Worm (Caenorhabditis elegans): Measurements from ENCODE around the gene F55B11.7.
"Not testable (repeated sequence)": the region's sequence is repeated elsewhere in the genome, so short reads cannot be mapped to it uniquely, and the experiment has no call there.

Gene F55B11.7

DNA sequence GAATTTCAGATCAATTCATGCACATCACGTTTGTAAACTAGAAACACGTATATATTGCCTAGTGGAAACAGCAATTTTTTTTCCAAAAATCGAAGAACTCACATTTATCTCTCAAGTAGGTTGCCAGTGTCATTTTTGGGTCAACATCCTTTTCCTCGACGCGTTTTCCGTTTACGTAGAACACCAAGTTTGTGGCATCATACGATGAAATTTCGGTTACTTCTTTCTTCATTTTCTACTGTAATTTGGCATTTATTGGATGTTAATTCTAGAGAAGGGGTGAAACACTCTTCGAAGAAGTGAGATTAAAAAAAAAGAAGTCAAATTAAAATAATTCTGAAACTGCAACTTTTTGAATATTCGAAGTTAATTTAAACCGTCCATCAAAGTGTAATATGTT is 9.2 kb downstream of the F55B11.7 start, which contains the start of gene xdh-1:
Gene xdh-1 (minus strand): TSS at position 240 of the 400 bp plus-strand sequence.
- no peak for TF ChIP-seq unc-62 (GFP tag; optimal IDR thresholded peaks at IDR 0.05)

DNA sequence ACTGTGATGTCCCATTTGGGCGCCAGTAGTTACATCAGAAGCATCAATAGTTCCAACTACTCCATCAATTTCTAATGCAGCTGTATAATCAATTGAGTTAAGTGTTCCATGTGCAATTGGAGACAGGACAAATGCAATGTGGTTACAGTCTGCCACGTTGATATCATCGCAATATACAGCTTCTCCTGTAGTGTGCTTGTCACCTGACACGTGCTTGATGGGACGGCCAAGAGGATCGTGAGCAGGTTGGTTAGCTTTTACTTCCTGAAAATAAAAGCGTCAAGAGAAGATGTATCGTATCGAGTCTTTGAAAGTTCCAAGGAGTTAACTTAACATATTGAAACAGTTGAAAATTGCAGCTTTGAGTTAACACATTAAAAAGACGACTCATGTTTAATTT is 13.3 kb downstream of the F55B11.7 start:
- TF ChIP-seq unc-62 (GFP tag; optimal IDR thresholded peaks at IDR 0.05) = no peak

DNA sequence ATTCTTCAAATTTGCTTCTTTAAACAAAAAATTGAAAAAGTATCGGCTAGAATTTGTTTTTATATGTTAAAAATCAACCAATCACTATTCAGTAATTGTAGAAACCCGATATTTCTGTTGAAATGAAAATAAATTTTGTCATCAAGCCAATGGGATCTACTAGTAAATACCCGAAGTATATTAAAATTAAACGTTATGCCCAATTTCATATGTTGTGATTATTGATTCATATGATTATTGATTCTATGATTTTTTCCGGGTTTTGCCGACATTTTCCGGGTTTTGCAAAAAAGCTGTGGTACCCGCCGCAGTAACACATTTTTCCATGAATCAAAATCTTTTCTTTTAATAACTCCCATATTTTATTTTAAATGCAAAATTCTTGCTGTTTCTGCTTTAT is 26.3 kb downstream of the F55B11.7 start:
- TF ChIP-seq unc-62 (GFP tag; optimal IDR thresholded peaks at IDR 0.05) = no peak

DNA sequence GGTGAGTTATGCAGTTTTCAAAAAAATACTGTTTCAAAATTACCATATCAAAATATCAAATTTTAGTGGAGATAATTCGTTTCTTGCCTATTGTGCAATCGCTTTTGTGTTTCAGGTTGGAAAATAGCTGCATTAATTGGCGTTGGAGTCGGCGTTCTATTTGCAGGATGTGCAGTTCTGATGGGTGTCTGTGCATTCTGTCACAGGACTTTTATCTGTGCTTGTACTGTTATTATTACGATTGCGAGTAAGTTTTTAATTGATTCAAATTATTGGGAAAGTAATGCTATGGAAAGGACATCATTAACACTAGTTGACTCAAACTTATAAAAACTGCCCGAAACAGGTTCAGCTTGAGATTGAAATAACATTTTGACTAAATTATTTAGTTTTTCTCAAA is 27.0 kb downstream of the F55B11.7 start:
- no peak for TF ChIP-seq unc-62 (GFP tag; optimal IDR thresholded peaks at IDR 0.05)

DNA sequence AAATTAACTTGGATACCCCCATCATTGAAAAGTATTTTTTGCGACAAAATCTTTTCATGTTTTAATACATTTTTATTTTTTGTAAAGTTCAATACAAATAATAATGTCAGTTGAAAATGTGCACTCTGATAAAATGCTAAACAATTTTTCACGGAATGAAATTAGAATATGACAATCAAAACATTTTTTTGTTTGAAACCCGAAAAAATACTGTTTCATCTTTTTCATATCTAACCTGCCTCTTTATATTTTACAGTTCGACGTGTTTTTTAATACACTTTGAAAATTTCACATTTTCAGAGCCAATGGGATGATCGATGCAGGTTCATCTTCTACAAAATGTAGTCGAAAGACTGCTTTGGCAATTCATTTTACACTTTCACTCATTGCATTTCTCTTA is 28.0 kb downstream of the F55B11.7 start, which contains the start of gene clc-8:
Gene clc-8 (plus strand): TSS at position 301 of the 400 bp plus-strand sequence.
- no peak for TF ChIP-seq unc-62 (GFP tag; optimal IDR thresholded peaks at IDR 0.05)

DNA sequence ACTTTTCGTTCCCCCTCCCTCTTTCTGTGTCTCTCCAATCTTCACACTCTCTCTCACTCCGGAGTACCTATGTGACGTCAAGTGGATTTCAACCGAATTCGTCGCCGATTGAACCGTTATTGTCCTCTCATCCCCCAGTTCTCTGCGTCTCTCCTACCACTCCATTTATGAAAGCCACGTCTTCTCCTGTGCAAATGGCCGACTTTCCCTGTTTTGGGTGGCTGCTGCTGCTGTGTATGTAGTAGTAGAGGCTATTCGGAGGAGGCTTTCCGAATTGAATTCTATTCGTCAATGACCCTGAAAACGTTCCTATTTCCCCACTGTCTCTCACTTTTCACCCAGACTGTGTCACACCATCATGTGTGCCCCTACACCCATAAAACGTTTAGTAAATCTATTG is 30.1 kb downstream of the F55B11.7 start:
- no peak for TF ChIP-seq unc-62 (GFP tag; optimal IDR thresholded peaks at IDR 0.05)

DNA sequence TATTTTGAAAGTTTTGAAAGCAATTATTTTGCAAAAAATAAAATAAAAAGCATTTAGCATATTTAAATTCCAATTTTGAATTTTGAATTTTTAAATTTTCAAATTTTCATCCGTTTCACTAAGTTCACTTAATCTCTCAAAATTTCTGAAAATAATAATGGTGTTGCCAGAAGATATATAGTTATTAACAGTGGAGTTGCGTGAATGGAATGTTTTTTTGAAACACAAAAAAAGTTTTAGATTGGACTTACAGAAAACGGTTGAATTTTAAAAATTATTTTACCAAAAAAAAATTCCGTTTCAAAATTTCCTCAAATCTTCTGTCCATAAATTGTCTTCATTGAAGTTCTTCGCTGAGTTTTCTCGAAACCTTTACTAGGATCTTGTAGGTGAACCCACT is 30.6 kb downstream of the F55B11.7 start:
- TF ChIP-seq unc-62 (GFP tag; optimal IDR thresholded peaks at IDR 0.05) = no peak

DNA sequence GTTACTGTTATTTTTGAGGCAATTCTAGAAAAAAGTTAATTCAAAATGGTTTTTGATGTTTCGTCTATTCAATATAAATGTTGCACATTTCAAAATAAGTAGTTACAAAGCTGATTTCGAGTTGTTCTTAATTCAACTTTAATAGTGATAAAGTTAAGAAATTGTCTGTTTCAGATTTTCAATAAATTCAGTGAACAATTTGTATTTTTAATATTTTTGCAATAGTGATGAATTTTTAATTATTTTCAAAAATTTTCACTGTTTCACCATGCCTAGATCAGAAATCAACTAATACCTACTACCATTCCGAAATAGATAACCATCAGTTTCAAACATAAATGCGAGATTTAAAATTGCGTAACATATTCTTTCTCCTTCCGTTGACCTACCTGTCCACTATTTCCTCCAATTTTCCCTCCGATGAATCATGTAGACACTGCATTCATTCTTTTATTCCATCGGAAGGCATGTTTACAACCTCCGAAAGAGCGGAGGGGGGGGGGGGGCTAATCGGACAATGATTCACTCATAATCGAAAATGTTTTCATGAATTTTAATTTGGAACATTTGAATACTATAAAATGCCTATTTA is 31.7 kb downstream of the F55B11.7 start:
- no peak for TF ChIP-seq unc-62 (GFP tag; optimal IDR thresholded peaks at IDR 0.05)

DNA sequence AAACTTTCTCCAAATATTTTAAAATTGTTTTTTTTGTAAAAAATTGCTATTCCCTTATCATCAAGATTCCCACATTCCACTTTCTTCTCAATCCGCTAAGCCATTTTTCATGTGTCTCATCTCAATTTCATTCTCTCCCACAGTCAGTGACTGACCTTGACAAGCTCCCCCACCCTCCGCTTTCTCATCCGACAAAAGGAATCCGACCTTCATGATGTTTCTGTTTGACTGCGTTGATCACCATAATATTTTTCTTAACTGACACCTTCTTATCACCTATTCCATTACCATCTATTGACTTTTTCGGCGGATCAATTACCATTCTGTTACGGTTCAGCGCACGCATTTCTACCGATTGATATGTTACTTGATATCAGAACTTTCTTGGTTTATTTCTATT is 32.8 kb downstream of the F55B11.7 start:
- TF ChIP-seq unc-62 (GFP tag; optimal IDR thresholded peaks at IDR 0.05) = no peak

DNA sequence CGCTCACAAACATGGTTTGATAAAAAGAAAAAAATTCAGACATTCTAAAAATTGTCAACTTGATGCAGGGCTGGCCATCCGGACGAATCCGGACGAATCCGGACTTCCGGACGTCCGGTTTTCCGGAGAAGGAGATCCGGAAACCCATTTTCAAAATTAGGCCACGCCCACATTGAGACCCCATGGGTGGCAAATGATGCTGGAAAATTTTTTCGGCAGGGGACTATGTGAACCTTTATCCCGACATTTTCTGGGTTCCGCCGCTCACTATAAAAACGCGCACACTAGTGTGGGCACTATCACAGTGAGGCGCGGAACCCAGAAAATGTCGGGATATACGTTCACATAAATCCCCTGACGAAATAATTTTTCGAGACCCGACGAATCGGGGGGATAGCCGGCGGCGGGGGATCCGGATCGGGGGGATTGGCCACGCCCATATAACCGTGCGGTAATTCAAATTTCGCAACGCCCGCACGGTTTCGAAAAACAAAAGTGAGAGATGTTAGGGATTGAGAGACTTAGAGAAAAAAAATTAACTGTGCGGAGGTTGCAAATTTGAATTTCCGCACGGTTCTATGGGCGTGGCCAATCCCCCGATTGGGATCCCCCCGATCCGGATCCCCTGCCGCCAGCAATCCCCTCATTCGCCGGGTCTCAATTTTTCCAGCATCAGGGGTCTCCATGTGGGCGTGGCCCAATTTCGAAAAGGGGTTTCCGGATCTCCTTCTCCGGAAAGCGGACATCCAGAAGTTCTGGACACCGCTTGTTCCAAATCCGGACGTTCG is 33.9 kb downstream of the F55B11.7 start:
- TF ChIP-seq unc-62 (GFP tag; optimal IDR thresholded peaks at IDR 0.05) = no peak

DNA sequence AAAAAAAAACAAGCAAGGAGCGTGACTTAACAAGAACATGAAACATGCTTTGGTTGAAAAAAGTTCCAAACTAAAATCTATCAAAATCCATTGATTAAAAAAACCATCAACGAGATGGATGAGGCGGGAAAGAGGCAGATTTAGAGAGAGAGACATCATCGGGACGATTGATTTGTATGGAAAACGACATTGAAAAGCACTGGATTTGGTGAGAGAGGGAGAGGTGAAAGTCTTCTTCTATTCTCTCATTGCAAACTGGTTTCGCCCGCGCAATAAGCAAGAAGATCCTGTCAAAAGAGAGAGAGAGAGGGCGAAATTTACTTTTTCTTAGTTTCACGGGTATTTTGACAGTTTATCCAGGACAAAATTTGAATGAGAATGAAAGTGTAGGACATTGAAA is 36.7 kb downstream of the F55B11.7 start:
- no peak for TF ChIP-seq unc-62 (GFP tag; optimal IDR thresholded peaks at IDR 0.05)

DNA sequence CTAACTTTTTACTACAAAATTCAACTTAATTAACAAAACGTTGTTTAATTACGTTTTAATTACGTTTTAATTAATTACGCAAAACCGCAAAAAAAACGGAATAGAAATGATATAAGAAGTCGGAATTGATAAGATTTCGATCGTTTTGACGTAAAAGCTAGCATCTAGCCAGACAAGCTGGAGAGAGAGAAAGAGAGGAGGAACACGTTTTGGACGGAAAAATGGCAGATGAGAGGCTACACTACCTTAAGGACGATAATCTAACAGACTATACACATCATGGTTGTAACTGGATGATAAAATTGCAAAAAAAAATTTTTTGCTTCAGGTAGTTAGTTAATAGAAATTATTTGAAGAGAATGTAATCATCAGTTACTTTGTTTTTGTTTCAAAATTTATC is 37.6 kb downstream of the F55B11.7 start:
- TF ChIP-seq unc-62 (GFP tag; optimal IDR thresholded peaks at IDR 0.05) = no peak

DNA sequence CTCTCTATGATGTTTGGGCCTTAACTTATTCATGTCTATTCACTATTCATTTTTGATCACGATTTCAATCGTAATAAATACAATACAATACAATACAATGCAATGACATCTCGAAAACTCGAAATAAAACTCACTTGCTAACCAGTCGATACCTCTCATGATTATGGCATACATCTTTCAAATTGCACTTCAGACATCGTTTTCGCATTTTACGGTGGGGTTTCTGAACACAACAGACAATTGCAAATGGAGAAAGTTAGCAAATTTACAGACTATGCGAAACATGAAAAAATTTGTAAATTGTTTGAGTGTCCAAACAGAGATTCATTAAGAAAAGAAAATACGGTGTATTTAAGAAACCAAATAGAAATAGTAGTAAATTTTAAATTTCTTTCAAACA is 38.4 kb downstream of the F55B11.7 start, which contains the start of gene paqr-3:
Gene paqr-3 (minus strand): TSS at position 210 of the 400 bp plus-strand sequence.
- TF ChIP-seq unc-62 (GFP tag; optimal IDR thresholded peaks at IDR 0.05) = no peak

DNA sequence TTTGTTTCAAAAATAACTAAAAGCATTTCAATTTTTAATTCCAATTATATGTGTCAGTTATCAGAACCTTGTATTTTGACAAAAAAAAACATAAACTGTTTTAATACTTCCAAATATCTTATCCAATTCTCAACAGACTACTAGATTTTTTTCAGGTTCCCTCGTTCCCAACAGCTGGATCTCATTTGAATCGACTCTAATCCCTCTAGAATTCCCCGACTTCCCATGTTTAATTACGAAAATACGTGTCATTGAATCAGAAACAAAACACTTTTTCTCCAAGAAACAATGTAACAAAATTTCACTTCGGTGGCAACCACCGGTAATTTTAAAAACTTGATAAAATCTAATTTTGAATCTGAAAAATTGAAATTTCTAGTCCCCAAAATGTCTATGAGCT is 42.6 kb downstream of the F55B11.7 start:
- TF ChIP-seq unc-62 (GFP tag; optimal IDR thresholded peaks at IDR 0.05) = no peak

DNA sequence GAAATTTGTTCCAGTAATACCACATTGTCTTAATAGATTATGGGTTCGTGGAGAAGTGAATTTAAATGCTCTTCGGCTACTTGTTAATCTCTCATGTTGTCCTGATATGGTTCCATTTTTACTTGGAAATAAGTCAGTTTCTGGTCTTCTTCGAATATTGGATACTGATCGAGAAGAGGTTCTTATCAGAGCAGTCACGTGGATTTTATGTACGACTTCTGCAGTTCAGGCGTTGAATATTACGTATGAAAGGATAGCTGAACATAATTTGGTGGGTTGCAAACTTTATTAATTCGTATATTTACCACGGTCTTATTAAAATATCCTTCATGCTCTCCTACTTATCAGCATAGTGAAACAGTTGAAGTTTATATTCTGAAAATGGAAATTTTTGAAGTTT is 44.0 kb downstream of the F55B11.7 start:
- no peak for TF ChIP-seq unc-62 (GFP tag; optimal IDR thresholded peaks at IDR 0.05)

DNA sequence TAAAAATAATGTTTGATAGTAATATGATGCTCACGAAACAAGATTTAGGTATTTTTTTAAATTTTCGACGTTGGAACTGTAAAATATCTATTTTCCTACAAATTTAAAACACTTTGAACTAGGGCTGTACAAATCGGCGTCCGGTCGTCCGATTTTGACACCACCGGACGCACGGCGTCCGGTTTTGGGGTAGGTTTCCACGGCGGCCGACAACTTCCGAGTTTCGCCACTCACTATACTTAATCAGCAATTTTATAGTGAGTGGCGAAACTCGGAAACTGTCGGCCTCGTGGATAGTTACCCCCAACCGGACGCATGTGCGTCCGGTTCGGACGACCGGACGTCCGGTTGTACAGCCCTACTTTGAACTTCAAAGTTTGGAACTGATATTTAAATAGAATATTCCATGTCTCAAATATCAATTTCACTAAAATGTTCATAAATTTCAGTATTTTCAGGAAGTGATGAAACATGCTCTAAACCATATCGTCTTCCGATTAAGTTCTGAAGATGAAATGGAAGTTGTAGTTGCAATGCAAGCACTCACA is 44.5 kb downstream of the F55B11.7 start:
- no peak for TF ChIP-seq unc-62 (GFP tag; optimal IDR thresholded peaks at IDR 0.05)

DNA sequence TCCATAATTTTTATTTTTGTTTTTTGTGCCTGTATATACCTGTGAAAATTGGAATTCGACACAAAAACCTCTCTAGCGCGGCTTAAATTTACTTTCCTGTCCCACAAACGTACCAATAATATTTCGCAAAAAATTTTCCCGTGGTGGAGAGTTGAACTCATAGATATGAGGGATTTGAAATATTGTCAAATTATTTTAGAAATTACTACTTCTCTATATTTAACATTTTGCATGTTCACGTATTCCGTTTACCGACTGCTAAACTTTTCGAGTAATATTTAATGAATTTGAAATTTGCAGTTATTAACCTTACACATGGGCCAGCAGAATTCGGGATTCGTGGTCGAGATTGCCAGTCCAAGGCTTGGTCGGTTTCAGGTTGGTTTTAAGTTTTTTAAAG is 48.0 kb downstream of the F55B11.7 start, which contains the start of gene Y67A10A.7:
Gene Y67A10A.7 (plus strand): TSS at position 301 of the 400 bp plus-strand sequence.
- TF ChIP-seq unc-62 (GFP tag; optimal IDR thresholded peaks at IDR 0.05) = not testable (repeated sequence)

Data from whole organism, dauer.